Fruit fly (Drosophila melanogaster): Measurements from ENCODE around the gene CG31457.

Gene CG31457

dm6 chr3R:23117683-23118470, 9.9 kb downstream of the CG31457 start, which contains the start of the genes Rassf and CenB1A (continued):
- TF ChIP-seq CG10267 (tag; optimal IDR thresholded peaks at IDR 0.05) (peak; percentile 90), PHDP (tag; optimal IDR thresholded peaks at IDR 0.05) (peak; percentile 10), CG2116 (GFP tag; optimal IDR thresholded peaks at IDR 0.05) (peak; percentile 55), Blimp-1 (GFP tag; optimal IDR thresholded peaks at IDR 0.05) (no peak), Tbp (GFP tag; optimal IDR thresholded peaks at IDR 0.05) (peak; percentile 35), CG8944 (GFP tag; optimal IDR thresholded peaks at IDR 0.05) (peak; percentile 52), CG14441 (GFP tag; IDR thresholded peaks at IDR 0.05) (peak; percentile 33; the same call in 1 of the 2 replicates), CG16779 (GFP tag; IDR thresholded peaks at IDR 0.05) (no peak), Fer1 (GFP tag; optimal IDR thresholded peaks at IDR 0.05) (peak; percentile 18), run (tag; optimal IDR thresholded peaks at IDR 0.05) (no peak), C15 (GFP tag; IDR thresholded peaks at IDR 0.05) (no peak), CG15514 (GFP tag; optimal IDR thresholded peaks at IDR 0.05) (peak; percentile 64), Gsc (GFP tag; IDR thresholded peaks at IDR 0.05) (no peak), Deaf1 (tag; optimal IDR thresholded peaks at IDR 0.05) (peak; percentile 15), HLH4C (GFP tag; IDR thresholded peaks at IDR 0.05; ENCODE audit: partially characterized antibody) (no peak), CG30403 (GFP tag; optimal IDR thresholded peaks at IDR 0.05) (peak; percentile 76), Sin3A (optimal IDR thresholded peaks at IDR 0.05) (peak; percentile 87), CG9215 (GFP tag; IDR thresholded peaks at IDR 0.05) (peak; percentile 57), maf-S (GFP tag; optimal IDR thresholded peaks at IDR 0.05) (peak; percentile 65), sim (GFP tag; IDR thresholded peaks at IDR 0.05) (no peak), z (GFP tag; IDR thresholded peaks at IDR 0.05) (no peak), CG16863 (GFP tag; optimal IDR thresholded peaks at IDR 0.05) (peak; percentile 35), yki (optimal IDR thresholded peaks at IDR 0.05) (no peak), Lim3 (GFP tag; IDR thresholded peaks at IDR 0.05) (no peak), Adf1 (GFP tag; IDR thresholded peaks at IDR 0.05) (peak; percentile 34; the same call in 1 of the 2 replicates), Spps (tag; optimal IDR thresholded peaks at IDR 0.05) (no peak), Usf (GFP tag; optimal IDR thresholded peaks at IDR 0.05) (no peak), jumu (GFP tag; optimal IDR thresholded peaks at IDR 0.05) (peak; percentile 54), Nf-YC (tag; optimal IDR thresholded peaks at IDR 0.05) (no peak), dm (GFP tag; optimal IDR thresholded peaks at IDR 0.05) (peak; percentile 11), CG13624 (GFP tag; optimal IDR thresholded peaks at IDR 0.05) (peak; percentile 64), bsh (GFP tag; optimal IDR thresholded peaks at IDR 0.05) (no peak), eve (GFP tag; optimal IDR thresholded peaks at IDR 0.05) (no peak), tio (GFP tag; optimal IDR thresholded peaks at IDR 0.05) (no peak), emc (GFP tag; optimal IDR thresholded peaks at IDR 0.05) (no peak), Ada2b (GFP tag; IDR thresholded peaks at IDR 0.05) (peak; percentile 17; the same call in 1 of the 2 replicates), CG34422 (GFP tag; IDR thresholded peaks at IDR 0.05) (peak; percentile 89; the same call in 1 of the 3 replicates), CG11456 (GFP tag; IDR thresholded peaks at IDR 0.05) (no peak), mam (GFP tag; optimal IDR thresholded peaks at IDR 0.05) (peak; percentile 63), CoRest (tag; optimal IDR thresholded peaks at IDR 0.05) (peak; percentile 61), CG6175 (GFP tag; IDR thresholded peaks at IDR 0.05) (no peak), hkb (optimal IDR thresholded peaks at IDR 0.05) (peak; percentile 73), hkb (GFP tag; IDR thresholded peaks at IDR 0.05) (no peak; the same call in 1 of the 2 replicates), Fer2 (tag; optimal IDR thresholded peaks at IDR 0.05) (no peak), CG11696 (GFP tag; IDR thresholded peaks at IDR 0.05) (no peak), CG17328 (GFP tag; IDR thresholded peaks at IDR 0.05) (no peak), bbx (GFP tag; IDR thresholded peaks at IDR 0.05; ENCODE audit: partially characterized antibody) (peak; percentile 72), CG4404 (GFP tag; IDR thresholded peaks at IDR 0.05) (no peak), fu2 (GFP tag; optimal IDR thresholded peaks at IDR 0.05) (peak; percentile 51), salm (tag; optimal IDR thresholded peaks at IDR 0.05) (no peak), abd-A (tag; optimal IDR thresholded peaks at IDR 0.05) (no peak)
